Worm (Caenorhabditis elegans): ENCODE measurements around the gene cdc-14.

cdc-14 gene

ce11 chrII:5572082-5572746 lies 21.0 kb downstream of the cdc-14 start (continued):
- TF ChIP-seq daf-19 (GFP tag; conservative IDR thresholded peaks at IDR 0.05) (no peak), F44E2.7 (GFP tag; IDR thresholded peaks at IDR 0.05) (no peak), Y105C5A.15 (GFP tag; IDR thresholded peaks at IDR 0.05) (no peak), T20F7.1 (GFP tag; optimal IDR thresholded peaks at IDR 0.05) (peak; percentile 13), pqm-1 (tag; optimal IDR thresholded peaks at IDR 0.05) (no peak), aly-2 (tag; optimal IDR thresholded peaks at IDR 0.05) (no peak), ztf-11 (tag; optimal IDR thresholded peaks at IDR 0.05) (no peak), unc-62 (GFP tag; optimal IDR thresholded peaks at IDR 0.05 in 1 of 2) (no peak), unc-62 (tag; optimal IDR thresholded peaks at IDR 0.05) (no peak)

ce11 chrII:5570272-5570671 lies 23.0 kb downstream of the cdc-14 start, which contains the start of the genes C17C3.1 and C17C3.15:
TSS of gene C17C3.1 (plus strand) at chrII:5570572.
TSS of gene C17C3.15 (plus strand) at chrII:5570654.
- no peak for TF ChIP-seq ZK546.5 (tag; optimal IDR thresholded peaks at IDR 0.05)
- TF ChIP-seq dmd-9 (GFP tag; IDR thresholded peaks at IDR 0.05): no peak
- TF ChIP-seq pqm-1 (tag; optimal IDR thresholded peaks at IDR 0.05): no peak
- TF ChIP-seq nhr-28 (tag; optimal IDR thresholded peaks at IDR 0.05): peak; percentile 76
- TF ChIP-seq F37D6.2 (tag; optimal IDR thresholded peaks at IDR 0.05): no peak

- no peak for TF ChIP-seq duxl-1 (tag; optimal IDR thresholded peaks at IDR 0.05; ENCODE audit: poor library complexity)
- TF ChIP-seq lin-15B (tag; optimal IDR thresholded peaks at IDR 0.05): no peak
- TF ChIP-seq nhr-10 (tag; optimal IDR thresholded peaks at IDR 0.05): no peak
- no peak for TF ChIP-seq hmg-1.1 (GFP tag; IDR thresholded peaks at IDR 0.05)
- no peak for TF ChIP-seq pqm-1 (tag; optimal IDR thresholded peaks at IDR 0.05)
- no peak for TF ChIP-seq ztf-11 (tag; optimal IDR thresholded peaks at IDR 0.05)
- TF ChIP-seq dpl-1 (GFP tag; optimal IDR thresholded peaks at IDR 0.05): no peak
- no peak for TF ChIP-seq dmd-9 (GFP tag; IDR thresholded peaks at IDR 0.05)
- no peak for TF ChIP-seq fkh-10 (GFP tag; optimal IDR thresholded peaks at IDR 0.05)
- no peak for TF ChIP-seq php-3 (GFP tag; IDR thresholded peaks at IDR 0.05)
- no peak for TF ChIP-seq attf-4 (tag; optimal IDR thresholded peaks at IDR 0.05)
- no peak for TF ChIP-seq aly-2 (tag; optimal IDR thresholded peaks at IDR 0.05)
Measured at ce11 chrII:5565082-5565623, 28.1 kb downstream of the cdc-14 start.

- peak; percentile 72 for TF ChIP-seq dve-1 (tag; optimal IDR thresholded peaks at IDR 0.05; ENCODE audit: insufficient read depth)
- TF ChIP-seq daf-16 (GFP tag; optimal IDR thresholded peaks at IDR 0.05): no peak
- TF ChIP-seq daf-16 (tag; optimal IDR thresholded peaks at IDR 0.05): peak; percentile 97
- peak; percentile 24 for TF ChIP-seq hlh-11 (tag; optimal IDR thresholded peaks at IDR 0.05)
- TF ChIP-seq pqm-1 (tag; optimal IDR thresholded peaks at IDR 0.05): peak; percentile 58
- TF ChIP-seq daf-8 (GFP tag; IDR thresholded peaks at IDR 0.05): no peak
- peak; percentile 5 for TF ChIP-seq nhr-77 (tag; optimal IDR thresholded peaks at IDR 0.05)
- TF ChIP-seq lin-29 (GFP tag; IDR thresholded peaks at IDR 0.05): no peak
- TF ChIP-seq nhr-28 (tag; optimal IDR thresholded peaks at IDR 0.05): peak; percentile 28
Measured at ce11 chrII:5561392-5561791, 31.8 kb downstream of the cdc-14 start, which contains the start of gene C17C3.3. TSS of gene C17C3.3 (plus strand) at chrII:5561737.

- peak; percentile 60 for TF ChIP-seq nhr-77 (tag; optimal IDR thresholded peaks at IDR 0.05)
- TF ChIP-seq dmd-6 (GFP tag; IDR thresholded peaks at IDR 0.05): peak; percentile 67
- no peak for TF ChIP-seq daf-16 (GFP tag; optimal IDR thresholded peaks at IDR 0.05)
- peak; percentile 79 for TF ChIP-seq daf-16 (tag; optimal IDR thresholded peaks at IDR 0.05)
- TF ChIP-seq T20F7.1 (GFP tag; optimal IDR thresholded peaks at IDR 0.05): no peak
- peak; percentile 73 for TF ChIP-seq pqm-1 (tag; optimal IDR thresholded peaks at IDR 0.05)
- peak; percentile 83 for TF ChIP-seq dve-1 (tag; optimal IDR thresholded peaks at IDR 0.05; ENCODE audit: insufficient read depth)
- no peak for TF ChIP-seq zip-2 (tag; optimal IDR thresholded peaks at IDR 0.05)
- no peak for TF ChIP-seq madf-5 (GFP tag; IDR thresholded peaks at IDR 0.05)
- peak; percentile 48 for TF ChIP-seq hlh-11 (tag; optimal IDR thresholded peaks at IDR 0.05)
- peak in 1 of 2 experiments; percentile 34 for TF ChIP-seq mdl-1 (tag; optimal IDR thresholded peaks at IDR 0.05)
- TF ChIP-seq nhr-28 (tag; optimal IDR thresholded peaks at IDR 0.05): peak; percentile 6
- peak; percentile 59 for TF ChIP-seq hlh-30 (tag; optimal IDR thresholded peaks at IDR 0.05; ENCODE audit: insufficient read depth)
- TF ChIP-seq lin-1 (GFP tag; IDR thresholded peaks at IDR 0.05): 0 out of 2 replicates have a peak, but pooled peaks have one; percentile 25
- TF ChIP-seq F37D6.2 (tag; optimal IDR thresholded peaks at IDR 0.05): no peak
Measured at ce11 chrII:5557134-5557533, 36.1 kb downstream of the cdc-14 start.

All from whole organism, L4 larva.